Fruit fly (Drosophila melanogaster): ENCODE data around the gene E23.

DNA sequence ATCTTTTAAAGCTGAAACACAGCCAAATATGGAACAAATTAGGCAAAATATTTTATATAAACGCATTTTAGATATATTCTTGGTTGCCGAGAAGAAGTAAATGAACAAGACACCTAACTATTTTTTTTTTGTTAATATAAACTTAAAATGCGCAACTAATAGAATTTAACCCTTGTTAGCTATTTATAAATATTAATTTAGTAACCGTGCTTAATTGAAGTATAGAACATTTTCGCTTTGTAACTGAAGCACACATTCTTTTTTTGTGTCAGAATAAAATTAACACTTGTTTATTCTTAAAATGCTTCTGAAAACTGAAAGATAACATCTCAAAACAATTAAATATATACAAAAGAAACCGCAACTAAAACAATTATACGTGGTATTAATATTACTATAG is 33.0 kb upstream of the E23 start, which contains the start of gene Sfp23F:
- no peak for TF ChIP-seq CG8478 (optimal IDR thresholded peaks at IDR 0.05)
- no peak for TF ChIP-seq CTCF (optimal IDR thresholded peaks at IDR 0.05)
